1 fruit fly cellular context compared by ENCODE assay signal in the genomic region with DNA sequence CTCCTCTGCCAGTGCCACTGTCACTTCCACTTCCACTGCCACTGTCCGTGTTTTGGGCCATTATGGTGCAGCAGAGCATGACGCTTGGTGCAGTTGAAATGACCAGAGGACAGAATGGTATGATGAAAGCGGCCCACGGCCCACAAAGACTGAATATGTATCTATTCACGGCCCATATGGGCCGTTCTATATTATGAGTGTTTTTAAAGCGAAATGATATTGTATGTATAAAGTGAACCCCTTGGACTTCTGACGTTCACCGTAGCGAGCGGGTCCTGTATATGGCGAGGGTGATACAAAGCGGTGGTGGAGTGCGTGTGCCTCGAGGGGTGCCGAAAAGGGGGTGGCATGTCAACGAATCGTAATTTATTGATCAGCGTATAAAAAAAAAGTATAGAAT.
TF ChIP-seq lines count a peak whose summit lies in the region.

No protein-coding gene starts in this region.

TF ChIP-seq in whole organism, embryonic, 481 proteins besides CTCF, POLR2A, EP300 and RAD21 (continued from another document and continues in another):
- TF ChIP-seq CG13894 (tag; optimal IDR thresholded peaks at IDR 0.05; lab: Kevin White, UChicago) (no peak), BtbVII (GFP tag; optimal IDR thresholded peaks at IDR 0.05; lab: Kevin White, UChicago) (no peak), H2.0 (GFP tag; IDR thresholded peaks at IDR 0.05; lab: Robert Waterston, UW) (no peak), CG33557 (GFP tag; optimal IDR thresholded peaks at IDR 0.05; lab: Kevin White, UChicago) (no peak), cg (GFP tag; optimal IDR thresholded peaks at IDR 0.05; lab: Kevin White, UChicago) (no peak), Hr39 (optimal IDR thresholded peaks at IDR 0.05; lab: Kevin White, UChicago) (no peak), Pdp1 (GFP tag; optimal IDR thresholded peaks at IDR 0.05; lab: Kevin White, UChicago) (no peak), CG11398 (GFP tag; optimal IDR thresholded peaks at IDR 0.05; lab: Kevin White, UChicago) (no peak), ttk (GFP tag; IDR thresholded peaks at IDR 0.05; lab: Robert Waterston, UW) (no peak), bbx (GFP tag; IDR thresholded peaks at IDR 0.05; lab: Robert Waterston, UW; ENCODE audit: partially characterized antibody) (no peak), dm (GFP tag; optimal IDR thresholded peaks at IDR 0.05; lab: Kevin White, UChicago) (no peak), CG1603 (tag; optimal IDR thresholded peaks at IDR 0.05; lab: Kevin White, UChicago) (peak; percentile 18), CG1024 (GFP tag; IDR thresholded peaks at IDR 0.05; lab: Robert Waterston, UW) (no peak), CG5245 (GFP tag; optimal IDR thresholded peaks at IDR 0.05; lab: Kevin White, UChicago) (no peak), CrebB (tag; optimal IDR thresholded peaks at IDR 0.05; lab: Kevin White, UChicago) (no peak), CG17359 (tag; optimal IDR thresholded peaks at IDR 0.05; lab: Kevin White, UChicago) (no peak), ap (GFP tag; IDR thresholded peaks at IDR 0.05; lab: Robert Waterston, UW) (no peak), NK7.1 (GFP tag; optimal IDR thresholded peaks at IDR 0.05; lab: Kevin White, UChicago) (no peak), Hmr (GFP tag; optimal IDR thresholded peaks at IDR 0.05; lab: Kevin White, UChicago) (no peak), CG43689 (GFP tag; IDR thresholded peaks at IDR 0.05; lab: Robert Waterston, UW) (no peak), CG4707 (GFP tag; optimal IDR thresholded peaks at IDR 0.05; lab: Kevin White, UChicago) (no peak), sr (GFP tag; IDR thresholded peaks at IDR 0.05; lab: Robert Waterston, UW) (no peak), Atf3 (GFP tag; optimal IDR thresholded peaks at IDR 0.05; lab: Kevin White, UChicago) (no peak), Bgb (GFP tag; IDR thresholded peaks at IDR 0.05; lab: Robert Waterston, UW; ENCODE audit: partially characterized antibody) (no peak), CG13424 (tag; optimal IDR thresholded peaks at IDR 0.05; lab: Kevin White, UChicago) (no peak), CG6689 (GFP tag; IDR thresholded peaks at IDR 0.05; lab: Robert Waterston, UW) (no peak), HLH3B (GFP tag; IDR thresholded peaks at IDR 0.05; lab: Robert Waterston, UW) (no peak), vfl (GFP tag; optimal IDR thresholded peaks at IDR 0.05; lab: Kevin White, UChicago) (no peak), disco-r (GFP tag; optimal IDR thresholded peaks at IDR 0.05; lab: Kevin White, UChicago) (no peak), Oli (tag; optimal IDR thresholded peaks at IDR 0.05; lab: Kevin White, UChicago) (peak; percentile 37), Usf (GFP tag; optimal IDR thresholded peaks at IDR 0.05; lab: Kevin White, UChicago) (no peak), vvl (GFP tag; IDR thresholded peaks at IDR 0.05; lab: Robert Waterston, UW) (peak; percentile 30; the same call in 1 of the 2 replicates), CG9797 (GFP tag; optimal IDR thresholded peaks at IDR 0.05; lab: Kevin White, UChicago) (no peak), CG11504 (tag; optimal IDR thresholded peaks at IDR 0.05; lab: Kevin White, UChicago) (peak; percentile 28), CG13775 (GFP tag; optimal IDR thresholded peaks at IDR 0.05; lab: Kevin White, UChicago) (no peak), Neu2 (GFP tag; optimal IDR thresholded peaks at IDR 0.05; lab: Kevin White, UChicago; ENCODE audit: borderline replicate concordance) (no peak), CG7556 (GFP tag; optimal IDR thresholded peaks at IDR 0.05; lab: Kevin White, UChicago) (no peak), Doc3 (GFP tag; IDR thresholded peaks at IDR 0.05; lab: Robert Waterston, UW; ENCODE audit: partially characterized antibody) (no peak), CG7372 (GFP tag; IDR thresholded peaks at IDR 0.05; lab: Robert Waterston, UW) (no peak), CG4617 (GFP tag; optimal IDR thresholded peaks at IDR 0.05; lab: Kevin White, UChicago; ENCODE audit: borderline replicate concordance) (no peak), Mes4 (GFP tag; optimal IDR thresholded peaks at IDR 0.05; lab: Kevin White, UChicago) (no peak), zen2 (GFP tag; IDR thresholded peaks at IDR 0.05; lab: Robert Waterston, UW; ENCODE audit: partially characterized antibody) (no peak), lab (GFP tag; optimal IDR thresholded peaks at IDR 0.05; lab: Kevin White, UChicago) (peak; percentile 34), CG2129 (GFP tag; IDR thresholded peaks at IDR 0.05; lab: Robert Waterston, UW; ENCODE audit: partially characterized antibody) (no peak), CG9215 (GFP tag; IDR thresholded peaks at IDR 0.05; lab: Robert Waterston, UW) (no peak), CG8388 (GFP tag; optimal IDR thresholded peaks at IDR 0.05; lab: Kevin White, UChicago) (no peak), crc (GFP tag; optimal IDR thresholded peaks at IDR 0.05; lab: Kevin White, UChicago) (no peak), CG1792 (GFP tag; optimal IDR thresholded peaks at IDR 0.05; lab: Kevin White, UChicago) (no peak), Ada2b (GFP tag; IDR thresholded peaks at IDR 0.05; lab: Robert Waterston, UW) (no peak), CG6272 (GFP tag; IDR thresholded peaks at IDR 0.05; lab: Robert Waterston, UW) (0 out of 2 replicates have a peak, but pooled peaks have one; percentile 25), sens-2 (GFP tag; IDR thresholded peaks at IDR 0.05; lab: Robert Waterston, UW) (no peak), sens (GFP tag; lab: Kevin White, UChicago) (peak; percentile 64), CG10147 (GFP tag; optimal IDR thresholded peaks at IDR 0.05; lab: Kevin White, UChicago) (no peak), CHES-1-like (GFP tag; optimal IDR thresholded peaks at IDR 0.05; lab: Kevin White, UChicago) (no peak), gce (GFP tag; IDR thresholded peaks at IDR 0.05; lab: Robert Waterston, UW) (no peak), CG14441 (GFP tag; IDR thresholded peaks at IDR 0.05; lab: Robert Waterston, UW) (0 out of 2 replicates have a peak, but pooled peaks have one; percentile 13), chn (GFP tag; optimal IDR thresholded peaks at IDR 0.05; lab: Kevin White, UChicago) (no peak), en (GFP tag; optimal IDR thresholded peaks at IDR 0.05; lab: Kevin White, UChicago) (no peak), chif (GFP tag; optimal IDR thresholded peaks at IDR 0.05; lab: Kevin White, UChicago) (no peak), CG10959 (GFP tag; IDR thresholded peaks at IDR 0.05; lab: Robert Waterston, UW) (no peak), hbn (GFP tag; IDR thresholded peaks at IDR 0.05; lab: Robert Waterston, UW; ENCODE audit: partially characterized antibody) (no peak), CG9817 (tag; optimal IDR thresholded peaks at IDR 0.05; lab: Kevin White, UChicago) (peak; percentile 2), schlank (tag; optimal IDR thresholded peaks at IDR 0.05; lab: Kevin White, UChicago) (no peak), mam (GFP tag; optimal IDR thresholded peaks at IDR 0.05; lab: Kevin White, UChicago) (no peak), bsh (GFP tag; optimal IDR thresholded peaks at IDR 0.05; lab: Kevin White, UChicago) (peak in 1 of 2 experiments; percentile 2), pfk (GFP tag; optimal IDR thresholded peaks at IDR 0.05; lab: Kevin White, UChicago) (no peak), CG10321 (GFP tag; IDR thresholded peaks at IDR 0.05; lab: Robert Waterston, UW) (no peak), CG34224 (GFP tag; IDR thresholded peaks at IDR 0.05; lab: Robert Waterston, UW; ENCODE audit: partially characterized antibody) (no peak), CoRest (tag; optimal IDR thresholded peaks at IDR 0.05; lab: Kevin White, UChicago) (no peak), CG11560 (tag; IDR thresholded peaks at IDR 0.05; lab: Robert Waterston, UW) (no peak), D (optimal IDR thresholded peaks at IDR 0.05; lab: Kevin White, UChicago) (no peak), D (GFP tag; optimal IDR thresholded peaks at IDR 0.05; lab: Kevin White, UChicago) (no peak), Spps (tag; optimal IDR thresholded peaks at IDR 0.05; lab: Kevin White, UChicago) (no peak), so (GFP tag; IDR thresholded peaks at IDR 0.05; lab: Robert Waterston, UW) (0 out of 3 replicates have a peak, but pooled peaks have one; percentile 50), pita (GFP tag; optimal IDR thresholded peaks at IDR 0.05; lab: Kevin White, UChicago) (no peak), Rfx (GFP tag; IDR thresholded peaks at IDR 0.05; lab: Robert Waterston, UW) (0 out of 2 replicates have a peak, but pooled peaks have one; percentile 19), CG3726 (GFP tag; IDR thresholded peaks at IDR 0.05; lab: Robert Waterston, UW) (no peak), CG13624 (GFP tag; optimal IDR thresholded peaks at IDR 0.05; lab: Kevin White, UChicago) (no peak), CG15073 (GFP tag; optimal IDR thresholded peaks at IDR 0.05; lab: Kevin White, UChicago) (no peak), Lpt (GFP tag; optimal IDR thresholded peaks at IDR 0.05; lab: Kevin White, UChicago) (no peak), tll (GFP tag; optimal IDR thresholded peaks at IDR 0.05; lab: Kevin White, UChicago) (no peak), chm (GFP tag; IDR thresholded peaks at IDR 0.05; lab: Robert Waterston, UW) (no peak), Poxn (GFP tag; IDR thresholded peaks at IDR 0.05; lab: Robert Waterston, UW) (no peak), wdn (GFP tag; IDR thresholded peaks at IDR 0.05; lab: Robert Waterston, UW) (no peak), sima (GFP tag; optimal IDR thresholded peaks at IDR 0.05; lab: Kevin White, UChicago) (no peak), luna (GFP tag; optimal IDR thresholded peaks at IDR 0.05; lab: Kevin White, UChicago) (no peak), Antp (GFP tag; optimal IDR thresholded peaks at IDR 0.05; lab: Kevin White, UChicago) (no peak), CG9727 (GFP tag; optimal IDR thresholded peaks at IDR 0.05; lab: Kevin White, UChicago) (no peak), tgo (GFP tag; IDR thresholded peaks at IDR 0.05; lab: Robert Waterston, UW) (no peak), BEAF-32 (GFP tag; optimal IDR thresholded peaks at IDR 0.05; lab: Kevin White, UChicago) (no peak), kni (GFP tag; optimal IDR thresholded peaks at IDR 0.05; lab: Kevin White, UChicago) (no peak), Ptx1 (GFP tag; IDR thresholded peaks at IDR 0.05; lab: Robert Waterston, UW) (no peak), az2 (GFP tag; optimal IDR thresholded peaks at IDR 0.05; lab: Kevin White, UChicago) (no peak), E2f2 (GFP tag; IDR thresholded peaks at IDR 0.05; lab: Robert Waterston, UW) (no peak), CG18262 (tag; optimal IDR thresholded peaks at IDR 0.05; lab: Kevin White, UChicago) (no peak), sob (GFP tag; IDR thresholded peaks at IDR 0.05; lab: Robert Waterston, UW) (no peak), shn (GFP tag; optimal IDR thresholded peaks at IDR 0.05; lab: Kevin White, UChicago) (no peak), dmrt11E (tag; optimal IDR thresholded peaks at IDR 0.05; lab: Kevin White, UChicago) (no peak), ac (GFP tag; optimal IDR thresholded peaks at IDR 0.05; lab: Kevin White, UChicago) (no peak), bcd (GFP tag; optimal IDR thresholded peaks at IDR 0.05; lab: Kevin White, UChicago) (no peak), CG3163 (GFP tag; optimal IDR thresholded peaks at IDR 0.05; lab: Kevin White, UChicago) (no peak), CG3847 (GFP tag; IDR thresholded peaks at IDR 0.05; lab: Robert Waterston, UW) (no peak), gsb (GFP tag; IDR thresholded peaks at IDR 0.05; lab: Robert Waterston, UW) (no peak), wor (GFP tag; IDR thresholded peaks at IDR 0.05; lab: Robert Waterston, UW) (no peak), CG4854 (GFP tag; optimal IDR thresholded peaks at IDR 0.05; lab: Kevin White, UChicago) (no peak), pum (GFP tag; optimal IDR thresholded peaks at IDR 0.05; lab: Kevin White, UChicago) (no peak), CG5180 (GFP tag; optimal IDR thresholded peaks at IDR 0.05; lab: Kevin White, UChicago) (no peak), ci (GFP tag; IDR thresholded peaks at IDR 0.05; lab: Robert Waterston, UW) (0 out of 3 replicates have a peak, but pooled peaks have one; percentile 11), pb (GFP tag; optimal IDR thresholded peaks at IDR 0.05; lab: Kevin White, UChicago) (no peak), CG2199 (GFP tag; IDR thresholded peaks at IDR 0.05; lab: Robert Waterston, UW) (no peak), nerfin-2 (GFP tag; IDR thresholded peaks at IDR 0.05; lab: Robert Waterston, UW; ENCODE audit: partially characterized antibody) (no peak), eyg (GFP tag; optimal IDR thresholded peaks at IDR 0.05; lab: Kevin White, UChicago) (no peak), CG1529 (GFP tag; optimal IDR thresholded peaks at IDR 0.05; lab: Kevin White, UChicago) (no peak), Mrtf (GFP tag; IDR thresholded peaks at IDR 0.05; lab: Robert Waterston, UW) (no peak), CG3838 (GFP tag; optimal IDR thresholded peaks at IDR 0.05; lab: Kevin White, UChicago) (no peak), CG12299 (tag; optimal IDR thresholded peaks at IDR 0.05; lab: Kevin White, UChicago) (no peak), CG31224 (GFP tag; IDR thresholded peaks at IDR 0.05; lab: Robert Waterston, UW) (no peak), CG7987 (GFP tag; optimal IDR thresholded peaks at IDR 0.05; lab: Kevin White, UChicago) (no peak), gt (GFP tag; IDR thresholded peaks at IDR 0.05; lab: Robert Waterston, UW) (no peak), CG10654 (GFP tag; optimal IDR thresholded peaks at IDR 0.05; lab: Kevin White, UChicago) (no peak), CG3407 (GFP tag; optimal IDR thresholded peaks at IDR 0.05; lab: Kevin White, UChicago) (no peak), fd102C (GFP tag; optimal IDR thresholded peaks at IDR 0.05; lab: Kevin White, UChicago) (no peak), aop (GFP tag; IDR thresholded peaks at IDR 0.05; lab: Robert Waterston, UW) (no peak), al (GFP tag; IDR thresholded peaks at IDR 0.05; lab: Robert Waterston, UW) (no peak), amos (GFP tag; IDR thresholded peaks at IDR 0.05; lab: Robert Waterston, UW; ENCODE audit: partially characterized antibody) (no peak), CG15269 (tag; optimal IDR thresholded peaks at IDR 0.05; lab: Kevin White, UChicago) (no peak), CG34376 (GFP tag; optimal IDR thresholded peaks at IDR 0.05; lab: Kevin White, UChicago) (no peak), CG30403 (GFP tag; optimal IDR thresholded peaks at IDR 0.05; lab: Kevin White, UChicago) (no peak), CG31441 (GFP tag; IDR thresholded peaks at IDR 0.05; lab: Robert Waterston, UW) (no peak), gfzf (GFP tag; optimal IDR thresholded peaks at IDR 0.05; lab: Kevin White, UChicago) (no peak), rib (GFP tag; IDR thresholded peaks at IDR 0.05; lab: Robert Waterston, UW) (no peak), unpg (GFP tag; optimal IDR thresholded peaks at IDR 0.05; lab: Kevin White, UChicago) (no peak), CG15479 (GFP tag; optimal IDR thresholded peaks at IDR 0.05; lab: Kevin White, UChicago) (no peak), unc-4 (GFP tag; IDR thresholded peaks at IDR 0.05; lab: Robert Waterston, UW; ENCODE audit: partially characterized antibody) (no peak)
